Worm (Caenorhabditis elegans) whole organism, L4 larva: ENCODE results near the gene T14G12.12.

Experiments
- F10B5.3 ChIP-seq: sonication (generic microtip); optimal IDR thresholded peaks from 2 replicates; lab custom pipeline; 2016; ENCODE audit warnings: mild to moderate bottlenecking, missing genetic modification characterization, missing compliant biosample characterization
- F26F4.8 ChIP-seq: fragments of 200-800 bp; sonication (Bioruptor generic); conservative IDR thresholded peaks from 2 replicates; pipeline ENCODE4 v1.3.6; 2022; ENCODE audit warnings: missing genetic modification characterization, missing compliant biosample characterization
- F37D6.2 ChIP-seq: sonication (generic microtip); optimal IDR thresholded peaks from 2 replicates; lab custom pipeline; 2016; ENCODE audit warnings: mild to moderate bottlenecking, missing genetic modification characterization, missing compliant biosample characterization
- F44E2.7 ChIP-seq: fragments of 200-800 bp; sonication (Bioruptor generic); IDR thresholded peaks from 2 replicates; pipeline ENCODE4 v2.1.2; 2022; ENCODE audit warnings: missing genetic modification characterization, missing compliant biosample characterization
- Y48G9A.11 ChIP-seq: fragments of 200-800 bp; sonication (Bioruptor generic); IDR thresholded peaks from 2 replicates; pipeline ENCODE4 v1.3.6; 2022; ENCODE audit warnings: missing genetic modification reagents, missing genetic modification characterization, missing compliant biosample characterization
- ceh-20 ChIP-seq: fragments of 200-800 bp; sonication (Bioruptor generic); IDR thresholded peaks from 2 replicates; pipeline ENCODE4 v1.3.6; 2022; ENCODE audit warnings: missing genetic modification reagents, missing genetic modification characterization, missing compliant biosample characterization
- ceh-32 ChIP-seq: sonication (generic microtip); optimal IDR thresholded peaks from 2 replicates; lab custom pipeline; 2016; ENCODE audit warnings: mild to moderate bottlenecking, missing genetic modification characterization, missing compliant biosample characterization; ENCODE audit not compliant: poor library complexity
- ceh-44 ChIP-seq: fragments of 200-800 bp; sonication (Bioruptor generic); IDR thresholded peaks from 2 replicates; pipeline ENCODE4 v1.3.6; 2022; ENCODE audit warnings: missing genetic modification reagents, missing genetic modification characterization, missing compliant biosample characterization
- ceh-82 ChIP-seq: sonication (generic microtip); optimal IDR thresholded peaks from 2 replicates; lab custom pipeline; 2017; ENCODE audit warnings: missing biosample characterization, missing genetic modification characterization
- daf-12 ChIP-seq: fragments of 150-350 bp; optimal IDR thresholded peaks from 2 replicates; lab custom pipeline; 2014; ENCODE audit warnings: missing biosample characterization, missing genetic modification reagents, missing genetic modification characterization
- daf-16 ChIP-seq, 3 experiments: sonication (generic microtip); optimal IDR thresholded peaks; 2 replicates each; lab custom pipeline; 2016 to 2017; ENCODE audit warnings: missing genetic modification characterization in 3 of 3, missing genetic modification reagents in 3 of 3, mild to moderate bottlenecking in 2 of 3, missing compliant biosample characterization in 2 of 3, missing biosample characterization in 1 of 3, moderate library complexity in 1 of 3
- dmd-8 ChIP-seq: fragments of 200-800 bp; sonication (Bioruptor generic); IDR thresholded peaks from 2 replicates; pipeline ENCODE4 v1.3.6; 2022; ENCODE audit warnings: missing genetic modification characterization, missing compliant biosample characterization
- dmd-9 ChIP-seq: fragments of 200-800 bp; sonication (Bioruptor generic); IDR thresholded peaks from 2 replicates; pipeline ENCODE4 v1.3.6; 2022; ENCODE audit warnings: missing genetic modification reagents, missing genetic modification characterization, missing compliant biosample characterization
- duxl-1 ChIP-seq: sonication (generic microtip); optimal IDR thresholded peaks from 2 replicates; lab custom pipeline; 2016; ENCODE audit warnings: mild to moderate bottlenecking, missing genetic modification characterization, moderate library complexity, missing compliant biosample characterization; ENCODE audit not compliant: poor library complexity
- dve-1 ChIP-seq: sonication (generic microtip); optimal IDR thresholded peaks from 2 replicates; lab custom pipeline; 2017; ENCODE audit warnings: antibody characterized with exemption, mild to moderate bottlenecking, missing genetic modification characterization, missing compliant biosample characterization; ENCODE audit not compliant: insufficient read depth
- fos-1 ChIP-seq: fragments of 150-350 bp; optimal IDR thresholded peaks from 2 replicates; lab custom pipeline; 2014; ENCODE audit warnings: missing biosample characterization, missing genetic modification characterization
- hif-1 ChIP-seq, 2 experiments: sonication (generic microtip); optimal IDR thresholded peaks; 2 replicates each; lab custom pipeline; 2016 to 2017; ENCODE audit warnings: missing compliant biosample characterization in 2 of 2, missing genetic modification characterization in 2 of 2, missing genetic modification reagents in 2 of 2, missing genotype in 2 of 2, mild to moderate bottlenecking in 1 of 2
- hmg-1.1 ChIP-seq: fragments of 200-800 bp; sonication (Bioruptor generic); IDR thresholded peaks from 2 replicates; pipeline ENCODE4 v1.3.6; 2022; ENCODE audit warnings: missing genetic modification reagents, missing genetic modification characterization, missing compliant biosample characterization
- lim-7 ChIP-seq: fragments of 200-800 bp; sonication (Bioruptor generic); IDR thresholded peaks from 2 replicates; pipeline ENCODE4 v1.3.6; 2022; ENCODE audit warnings: missing genetic modification characterization, missing compliant biosample characterization
- lsy-2 ChIP-seq, 2 experiments: fragments of 150-350 bp in 1 of 2; sonication (generic microtip) in 1 of 2; optimal IDR thresholded peaks; 2 replicates each; lab custom pipeline; 2014 to 2017; ENCODE audit warnings: missing biosample characterization in 2 of 2, missing genetic modification characterization in 2 of 2
- nhr-10 ChIP-seq: fragments of 150-350 bp; optimal IDR thresholded peaks from 2 replicates; lab custom pipeline; 2014; ENCODE audit warnings: missing biosample characterization, missing genetic modification characterization
- nhr-11 ChIP-seq: fragments of 150-350 bp; optimal IDR thresholded peaks from 2 replicates; lab custom pipeline; 2014; ENCODE audit warnings: missing biosample characterization, missing genetic modification characterization
- nhr-28 ChIP-seq: fragments of 150-350 bp; optimal IDR thresholded peaks from 2 replicates; lab custom pipeline; 2014; ENCODE audit warnings: missing biosample characterization, missing genetic modification characterization
- nhr-41 ChIP-seq: fragments of 200-800 bp; sonication (Bioruptor generic); IDR thresholded peaks from 2 replicates; pipeline ENCODE4 v1.3.6; 2022; ENCODE audit warnings: missing genetic modification reagents, missing genetic modification characterization, missing compliant biosample characterization
- nhr-42 ChIP-seq: fragments of 200-800 bp; sonication (Bioruptor generic); IDR thresholded peaks from 2 replicates; pipeline ENCODE4 v1.3.6; 2022; ENCODE audit warnings: missing genetic modification characterization, missing compliant biosample characterization
- pha-4 ChIP-seq, 2 experiments: fragments of 150-350 bp in 1 of 2; fragments of 200-800 bp in 1 of 2; sonication (Bioruptor generic) in 1 of 2; IDR thresholded peaks in 1 of 2; optimal IDR thresholded peaks in 1 of 2; 2 replicates each; pipeline versions ENCODE4 v1.3.6 to Lab custom; 2014 to 2022; ENCODE audit warnings: missing genetic modification characterization in 2 of 2, missing genetic modification reagents in 2 of 2, missing biosample characterization in 1 of 2, missing compliant biosample characterization in 1 of 2
- php-3 ChIP-seq: fragments of 200-800 bp; sonication (Bioruptor generic); IDR thresholded peaks from 2 replicates; pipeline ENCODE4 v1.3.6; 2022; ENCODE audit warnings: missing genetic modification reagents, missing genetic modification characterization, missing compliant biosample characterization
- pqm-1 ChIP-seq: sonication (generic microtip); optimal IDR thresholded peaks from 2 replicates; lab custom pipeline; 2017; ENCODE audit warnings: missing biosample characterization, missing genetic modification characterization
- skn-1 ChIP-seq: fragments of 150-350 bp; optimal IDR thresholded peaks from 2 replicates; lab custom pipeline; 2014; ENCODE audit warnings: missing biosample characterization, missing genetic modification characterization
- unc-62 ChIP-seq, 3 experiments: fragments of 150-350 bp in 1 of 3; sonication (generic microtip); optimal IDR thresholded peaks in 2 of 3; peaks in 1 of 3; 1 replicate in 1 of 3; 2 replicates in 2 of 3; lab custom pipeline; 2014 to 2017; ENCODE audit warnings: missing biosample characterization in 3 of 3, missing genetic modification characterization in 3 of 3, missing genetic modification reagents in 3 of 3, missing genotype in 1 of 3
- zag-1 ChIP-seq: fragments of 150-350 bp; optimal IDR thresholded peaks from 2 replicates; lab custom pipeline; 2014; ENCODE audit warnings: missing biosample characterization, missing genetic modification characterization
- zfp-2 ChIP-seq: sonication (generic microtip); optimal IDR thresholded peaks from 2 replicates; lab custom pipeline; 2016; ENCODE audit warnings: mild to moderate bottlenecking, missing genetic modification characterization, missing compliant biosample characterization

The T14G12.12 gene

ce11 chrX:3711581-3712101 is 46.7 kb downstream of the T14G12.12 start:
- TF ChIP-seq ceh-20 (GFP tag; lab: Robert Waterston, UW) (0 out of 2 replicates have a peak, but pooled peaks have one; percentile 8), F10B5.3 (no peak), zfp-2 (tag; lab: Kevin White, UChicago) (no peak), ceh-82 (tag; lab: Kevin White, UChicago) (no peak), nhr-10 (no peak), F37D6.2 (tag; lab: Kevin White, UChicago) (no peak), ceh-44 (GFP tag; lab: Robert Waterston, UW) (no peak), daf-12 (tag; lab: Kevin White, UChicago) (no peak), nhr-42 (GFP tag; lab: Robert Waterston, UW) (no peak), skn-1 (tag; lab: Kevin White, UChicago) (no peak), lsy-2 (tag; optimal IDR thresholded peaks at IDR 0.05; lab: Kevin White, UChicago) (no peak), pqm-1 (tag; lab: Kevin White, UChicago) (no peak), unc-62 (GFP tag; optimal IDR thresholded peaks at IDR 0.05 in 1 of 2; lab: Kevin White, UChicago) (peak in 1 of 2 experiments; percentile 89), unc-62 (tag; optimal IDR thresholded peaks at IDR 0.05; lab: Kevin White, UChicago) (no peak), lim-7 (GFP tag; lab: Robert Waterston, UW) (no peak), pha-4 (GFP tag; IDR thresholded peaks at IDR 0.05; lab: Robert Waterston, UW) (no peak), pha-4 (tag; optimal IDR thresholded peaks at IDR 0.05; lab: Kevin White, UChicago) (no peak), php-3 (no peak), F26F4.8 (GFP tag; lab: Robert Waterston, UW) (no peak), dve-1 (no peak), Y48G9A.11 (GFP tag; lab: Robert Waterston, UW) (no peak), nhr-11 (no peak), daf-16 (GFP tag; optimal IDR thresholded peaks at IDR 0.05; lab: Kevin White, UChicago) (peak in 1 of 2 experiments; percentile 76), daf-16 (tag; optimal IDR thresholded peaks at IDR 0.05; lab: Kevin White, UChicago) (no peak), duxl-1 (tag; lab: Kevin White, UChicago) (no peak), ceh-32 (no peak), hmg-1.1 (GFP tag; lab: Robert Waterston, UW) (0 out of 2 replicates have a peak, but pooled peaks have one; percentile 25), nhr-41 (GFP tag; lab: Robert Waterston, UW) (no peak), F44E2.7 (no peak), nhr-28 (tag; lab: Kevin White, UChicago) (no peak), dmd-9 (GFP tag; lab: Robert Waterston, UW) (no peak), dmd-8 (GFP tag; lab: Robert Waterston, UW) (no peak), fos-1 (no peak), hif-1 (tag; optimal IDR thresholded peaks at IDR 0.05; lab: Kevin White, UChicago) (no peak)

- TF ChIP-seq daf-16 (GFP tag; optimal IDR thresholded peaks at IDR 0.05; lab: Kevin White, UChicago) (peak in 1 of 2 experiments; percentile 55), daf-16 (tag; optimal IDR thresholded peaks at IDR 0.05; lab: Kevin White, UChicago) (no peak), zag-1 (no peak)
Observed at ce11 chrX:3709747-3710146, 48.6 kb downstream of the T14G12.12 start.
